Fruit fly (Drosophila melanogaster): ENCODE data around the gene Pfdn6.

DNA sequence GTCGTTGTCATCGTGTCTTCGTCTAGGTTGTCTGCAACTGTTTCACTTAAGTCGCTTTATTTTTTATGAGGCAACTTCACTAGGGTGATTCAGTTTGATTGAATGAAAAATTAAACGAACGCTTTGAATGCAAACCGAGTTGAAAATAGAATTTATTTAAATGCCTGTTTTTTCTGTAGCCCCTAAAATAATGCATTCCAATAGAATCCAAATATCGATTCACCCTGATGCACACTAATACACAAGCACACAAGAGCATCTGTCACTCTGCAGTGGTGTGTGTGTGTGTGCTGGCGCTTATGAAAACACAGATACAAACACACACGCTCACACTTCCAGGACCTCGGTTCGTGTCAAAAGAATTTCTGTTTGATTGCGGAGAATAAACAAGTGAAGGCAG lies 38.3 kb downstream of the Pfdn6 start:
- TF ChIP-seq Snoo (tag; optimal IDR thresholded peaks at IDR 0.05) (no peak), CG32121 (GFP tag; IDR thresholded peaks at IDR 0.05) (no peak)
